Fruit fly (Drosophila melanogaster): ENCODE results near the gene CG14153.

DNA sequence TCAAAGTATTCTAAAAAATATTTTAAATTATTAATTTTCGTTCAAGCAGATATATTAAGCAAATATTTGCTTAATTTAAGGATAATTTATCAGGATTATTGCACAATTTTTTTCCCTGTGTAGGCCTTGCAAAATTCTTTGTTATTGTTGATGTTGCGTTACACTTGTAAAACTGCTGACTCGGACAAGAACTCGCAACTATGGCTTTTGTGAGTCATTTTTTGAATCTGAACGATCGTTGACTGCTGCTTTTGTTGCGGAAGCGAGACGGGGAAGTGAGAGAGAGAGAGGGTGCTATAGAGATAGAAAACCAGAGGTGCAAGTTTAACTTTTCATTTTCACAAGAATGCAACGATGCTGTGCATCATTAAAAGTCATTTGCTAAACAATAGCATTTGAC lies 9.2 kb downstream of the CG14153 start:
- TF ChIP-seq CG8478 (optimal IDR thresholded peaks at IDR 0.05) (no peak), CTCF (optimal IDR thresholded peaks at IDR 0.05) (no peak)

All from S2 (cell line).